Worm (Caenorhabditis elegans): Measurements from ENCODE around the gene disl-2.

The disl-2 gene

ce11 chrIII:5453290-5453689, 10.3 kb downstream of the disl-2 start, which contains the start of gene F48E8.4:
Gene F48E8.4 (plus strand): TSS chrIII:5453590.
- TF ChIP-seq arid-1 (GFP tag; conservative IDR thresholded peaks at IDR 0.05) = no peak
- no peak for TF ChIP-seq F26F4.8 (GFP tag; conservative IDR thresholded peaks at IDR 0.05)
- TF ChIP-seq T26A8.4 (GFP tag; IDR thresholded peaks at IDR 0.05) = 0 out of 2 replicates have a peak, but pooled peaks have one; percentile 20
- TF ChIP-seq aha-1 (tag) = peak; percentile 31

- no peak for TF ChIP-seq lir-3 (tag; optimal IDR thresholded peaks at IDR 0.05)
- no peak for TF ChIP-seq fkh-10 (GFP tag; optimal IDR thresholded peaks at IDR 0.05)
- TF ChIP-seq Y48G9A.11 (GFP tag; IDR thresholded peaks at IDR 0.05) = no peak
- no peak for TF ChIP-seq nhr-48 (tag; optimal IDR thresholded peaks at IDR 0.05)
- TF ChIP-seq nhr-111 (GFP tag; optimal IDR thresholded peaks at IDR 0.05) = no peak
- no peak for TF ChIP-seq T26A8.4 (GFP tag; IDR thresholded peaks at IDR 0.05)
- no peak for TF ChIP-seq F10B5.3 (tag; optimal IDR thresholded peaks at IDR 0.05)
- TF ChIP-seq pha-4 (GFP tag; IDR thresholded peaks at IDR 0.05) = no peak
- TF ChIP-seq pha-4 (tag; optimal IDR thresholded peaks at IDR 0.05) = no peak
- TF ChIP-seq ztf-11 (tag; optimal IDR thresholded peaks at IDR 0.05) = no peak
- no peak for TF ChIP-seq ceh-62 (tag; optimal IDR thresholded peaks at IDR 0.05)
- no peak for TF ChIP-seq mxl-3 (GFP tag; optimal IDR thresholded peaks at IDR 0.05)
- TF ChIP-seq Y5F2A.4 (GFP tag; optimal IDR thresholded peaks at IDR 0.05) = no peak
- no peak for TF ChIP-seq skn-1 (tag; optimal IDR thresholded peaks at IDR 0.05)
- no peak for TF ChIP-seq ceh-44 (GFP tag; IDR thresholded peaks at IDR 0.05)
- no peak for TF ChIP-seq nhr-6 (tag; optimal IDR thresholded peaks at IDR 0.05)
- no peak for TF ChIP-seq Y105C5A.15 (GFP tag; IDR thresholded peaks at IDR 0.05)
- no peak for TF ChIP-seq R02D3.7 (tag; optimal IDR thresholded peaks at IDR 0.05)
- TF ChIP-seq zip-11 (GFP tag; IDR thresholded peaks at IDR 0.05) = no peak
These were observed 18.1 kb downstream of the disl-2 start, which contains the start of gene F48E8.3 for ce11 chrIII:5461079-5461478. Gene F48E8.3 (plus strand): TSS chrIII:5461379.

ce11 chrIII:5464077-5464476, 21.1 kb downstream of the disl-2 start, which contains the start of gene F48E8.2:
Gene F48E8.2 (plus strand): TSS chrIII:5464377.
- TF ChIP-seq lsy-2 (tag; optimal IDR thresholded peaks at IDR 0.05) (no peak), fkh-10 (GFP tag; optimal IDR thresholded peaks at IDR 0.05) (no peak), dmd-8 (GFP tag; IDR thresholded peaks at IDR 0.05) (no peak), zfp-2 (tag; optimal IDR thresholded peaks at IDR 0.05) (no peak), attf-4 (tag; optimal IDR thresholded peaks at IDR 0.05) (no peak), vab-7 (GFP tag; IDR thresholded peaks at IDR 0.05) (no peak), ceh-62 (tag; optimal IDR thresholded peaks at IDR 0.05) (no peak), zag-1 (tag; optimal IDR thresholded peaks at IDR 0.05) (no peak), ztf-7 (tag; optimal IDR thresholded peaks at IDR 0.05) (no peak), ceh-20 (GFP tag; IDR thresholded peaks at IDR 0.05) (no peak)

- TF ChIP-seq R02D3.7 (tag; optimal IDR thresholded peaks at IDR 0.05) = no peak
- TF ChIP-seq dpl-1 (GFP tag; optimal IDR thresholded peaks at IDR 0.05) = no peak
- peak; percentile 5 for TF ChIP-seq nhr-28 (tag; optimal IDR thresholded peaks at IDR 0.05)
- no peak for TF ChIP-seq Y5F2A.4 (GFP tag; optimal IDR thresholded peaks at IDR 0.05)
- no peak for TF ChIP-seq madf-9 (GFP tag; conservative IDR thresholded peaks at IDR 0.05)
- peak in 1 of 2 experiments; percentile 10 for TF ChIP-seq mdl-1 (tag; optimal IDR thresholded peaks at IDR 0.05)
- TF ChIP-seq fos-1 (tag; optimal IDR thresholded peaks at IDR 0.05) = no peak
- TF ChIP-seq daf-19 (GFP tag; conservative IDR thresholded peaks at IDR 0.05) = no peak
These were observed 21.9 kb downstream of the disl-2 start for ce11 chrIII:5464850-5465249.

- TF ChIP-seq dpl-1 (GFP tag; optimal IDR thresholded peaks at IDR 0.05) = no peak
- no peak for TF ChIP-seq ceh-62 (tag; optimal IDR thresholded peaks at IDR 0.05)
- no peak for TF ChIP-seq rbr-2 (tag; optimal IDR thresholded peaks at IDR 0.05)
- no peak for TF ChIP-seq sdz-12 (GFP tag; optimal IDR thresholded peaks at IDR 0.05)
These were observed 26.1 kb downstream of the disl-2 start for ce11 chrIII:5469090-5469489.
